Fruit fly (Drosophila melanogaster): ENCODE measurements around the gene Grl36b.

Gene Grl36b

dm6 chr2L:18151134-18151825 is 25.7 kb upstream of the Grl36b start (continued):
- no peak for TF ChIP-seq Vsx2 (GFP tag; optimal IDR thresholded peaks at IDR 0.05; ENCODE audit: partially characterized antibody)
- TF ChIP-seq Hnf4 (GFP tag; optimal IDR thresholded peaks at IDR 0.05) = no peak
- TF ChIP-seq h (GFP tag; optimal IDR thresholded peaks at IDR 0.05) = peak; percentile 62
- no peak for TF ChIP-seq OdsH (GFP tag; optimal IDR thresholded peaks at IDR 0.05)
- peak; percentile 30 for TF ChIP-seq Dfd (GFP tag; optimal IDR thresholded peaks at IDR 0.05)

dm6 chr2L:18150393-18151133 is 25.0 kb upstream of the Grl36b start:
- TF ChIP-seq Jra (GFP tag; optimal IDR thresholded peaks at IDR 0.05) = peak; percentile 18
- peak; percentile 63 for TF ChIP-seq OdsH (GFP tag; optimal IDR thresholded peaks at IDR 0.05)
- peak in 1 of 2 experiments; percentile 70 for TF ChIP-seq foxo (GFP tag; optimal IDR thresholded peaks at IDR 0.05)
- no peak for TF ChIP-seq Rel (GFP tag; optimal IDR thresholded peaks at IDR 0.05)
- TF ChIP-seq Rel (tag; optimal IDR thresholded peaks at IDR 0.05) = peak; percentile 48
- TF ChIP-seq CG32264 (GFP tag; optimal IDR thresholded peaks at IDR 0.05) = peak; percentile 44
- peak; percentile 42 for TF ChIP-seq rgr (GFP tag; optimal IDR thresholded peaks at IDR 0.05)
- TF ChIP-seq br (GFP tag; optimal IDR thresholded peaks at IDR 0.05) = peak; percentile 58
- TF ChIP-seq Myc (optimal IDR thresholded peaks at IDR 0.05) = no peak
- TF ChIP-seq CrebA (GFP tag; optimal IDR thresholded peaks at IDR 0.05; ENCODE audit: borderline replicate concordance) = peak; percentile 24
- TF ChIP-seq Mio (GFP tag; optimal IDR thresholded peaks at IDR 0.05) = no peak
- TF ChIP-seq woc (GFP tag; optimal IDR thresholded peaks at IDR 0.05) = peak; percentile 80
- peak; percentile 20 for TF ChIP-seq HLH106 (tag; optimal IDR thresholded peaks at IDR 0.05)
- no peak for TF ChIP-seq Dif (GFP tag; optimal IDR thresholded peaks at IDR 0.05; ENCODE audit: partially characterized antibody)
- peak; percentile 6 for TF ChIP-seq Sp1 (GFP tag; optimal IDR thresholded peaks at IDR 0.05)
- TF ChIP-seq N (GFP tag; optimal IDR thresholded peaks at IDR 0.05) = peak; percentile 15
- no peak for TF ChIP-seq pan (optimal IDR thresholded peaks at IDR 0.05)
- TF ChIP-seq ey (GFP tag; optimal IDR thresholded peaks at IDR 0.05) = peak; percentile 66
- peak; percentile 34 for TF ChIP-seq psq (GFP tag; optimal IDR thresholded peaks at IDR 0.05)
- TF ChIP-seq Hr83 (GFP tag; optimal IDR thresholded peaks at IDR 0.05; ENCODE audit: poor library complexity, severe bottlenecking) = peak; percentile 86
- peak; percentile 62 for TF ChIP-seq h (GFP tag; optimal IDR thresholded peaks at IDR 0.05)
- TF ChIP-seq Vsx2 (GFP tag; optimal IDR thresholded peaks at IDR 0.05; ENCODE audit: partially characterized antibody) = no peak
- peak; percentile 35 for TF ChIP-seq sv (GFP tag; optimal IDR thresholded peaks at IDR 0.05)
- TF ChIP-seq fru (GFP tag; optimal IDR thresholded peaks at IDR 0.05) = peak; percentile 81
- no peak for TF ChIP-seq dl (GFP tag; optimal IDR thresholded peaks at IDR 0.05; ENCODE audit: insufficient read depth in 1 of 2, partially characterized antibody in 2 of 2)
- peak; percentile 40 for TF ChIP-seq Hnf4 (GFP tag; optimal IDR thresholded peaks at IDR 0.05)

- TF ChIP-seq foxo (GFP tag; optimal IDR thresholded peaks at IDR 0.05) (no peak), N (GFP tag; optimal IDR thresholded peaks at IDR 0.05) (no peak), CG9705 (GFP tag; optimal IDR thresholded peaks at IDR 0.05) (no peak), Hr78 (GFP tag; optimal IDR thresholded peaks at IDR 0.05) (no peak), Myc (optimal IDR thresholded peaks at IDR 0.05) (no peak), Abd-B (GFP tag; optimal IDR thresholded peaks at IDR 0.05) (no peak), Sp1 (GFP tag; optimal IDR thresholded peaks at IDR 0.05) (no peak), Dif (GFP tag; optimal IDR thresholded peaks at IDR 0.05; ENCODE audit: partially characterized antibody) (no peak), lola (GFP tag; optimal IDR thresholded peaks at IDR 0.05) (no peak), fru (GFP tag; optimal IDR thresholded peaks at IDR 0.05) (no peak), woc (GFP tag; optimal IDR thresholded peaks at IDR 0.05) (no peak), dmrt93B (GFP tag; optimal IDR thresholded peaks at IDR 0.05) (no peak), sage (GFP tag; optimal IDR thresholded peaks at IDR 0.05) (no peak), usp (GFP tag; optimal IDR thresholded peaks at IDR 0.05) (no peak), dl (GFP tag; optimal IDR thresholded peaks at IDR 0.05; ENCODE audit: insufficient read depth in 1 of 2, partially characterized antibody in 2 of 2) (no peak), psq (GFP tag; optimal IDR thresholded peaks at IDR 0.05) (no peak)
Measured at dm6 chr2L:18149903-18150302, 24.4 kb upstream of the Grl36b start.
